Worm (Caenorhabditis elegans): ENCODE data around the gene C47A10.16.
A peak's percentile ranks its signal among the peaks of the same experiment; 100 is the strongest.

C47A10.16 gene

DNA sequence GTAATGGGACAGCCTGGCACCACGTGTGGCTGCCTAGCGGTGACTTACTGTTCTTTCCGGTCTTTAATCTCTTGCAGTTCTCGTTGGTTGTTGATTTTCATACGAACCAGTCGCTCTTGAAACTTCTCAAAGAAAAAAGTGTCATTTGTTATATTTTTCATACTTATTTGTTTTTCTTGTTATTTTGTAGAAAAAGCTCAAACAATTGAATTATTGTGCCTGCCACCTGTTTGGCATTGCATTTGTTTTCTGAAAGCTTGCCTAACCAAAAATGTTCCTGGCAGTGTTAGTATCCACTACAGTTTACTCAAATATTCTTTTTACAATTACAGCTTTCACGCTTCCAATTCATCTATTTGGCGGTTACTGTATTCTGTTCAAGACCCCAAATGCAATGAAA is at the start of gene C47A10.16, which contains the start of gene srh-283:
Gene C47A10.16, minus strand, starts transcription at position 101 of the 400 bp plus-strand sequence.
Gene srh-283, plus strand, starts transcription at position 272 of the 400 bp plus-strand sequence.
- TF ChIP-seq ztf-3 (GFP tag; optimal IDR thresholded peaks at IDR 0.05) (no peak), lsl-1 (GFP tag; optimal IDR thresholded peaks at IDR 0.05) (no peak), Y56A3A.18 (GFP tag; IDR thresholded peaks at IDR 0.05) (no peak), fkh-3 (tag; optimal IDR thresholded peaks at IDR 0.05) (no peak), snpc-3.4 (tag; optimal IDR thresholded peaks at IDR 0.05) (no peak), atf-7 (tag; optimal IDR thresholded peaks at IDR 0.05) (no peak), lin-35 (GFP tag; optimal IDR thresholded peaks at IDR 0.05) (no peak), repo-1 (tag; optimal IDR thresholded peaks at IDR 0.05) (no peak), madf-10 (tag; optimal IDR thresholded peaks at IDR 0.05) (no peak), gei-17 (GFP tag; optimal IDR thresholded peaks at IDR 0.05) (no peak), egl-44 (GFP tag; IDR thresholded peaks at IDR 0.05) (no peak), ama-1 (optimal IDR thresholded peaks at IDR 0.05) (no peak), ama-1 (GFP tag; optimal IDR thresholded peaks at IDR 0.05) (no peak), F49E8.2 (tag; optimal IDR thresholded peaks at IDR 0.05; ENCODE audit: insufficient read depth) (no peak), ztf-26 (tag; optimal IDR thresholded peaks at IDR 0.05) (no peak), ceh-79 (tag; optimal IDR thresholded peaks at IDR 0.05) (no peak), attf-5 (GFP tag; optimal IDR thresholded peaks at IDR 0.05) (no peak), B0336.3 (GFP tag; IDR thresholded peaks at IDR 0.05) (no peak)

DNA sequence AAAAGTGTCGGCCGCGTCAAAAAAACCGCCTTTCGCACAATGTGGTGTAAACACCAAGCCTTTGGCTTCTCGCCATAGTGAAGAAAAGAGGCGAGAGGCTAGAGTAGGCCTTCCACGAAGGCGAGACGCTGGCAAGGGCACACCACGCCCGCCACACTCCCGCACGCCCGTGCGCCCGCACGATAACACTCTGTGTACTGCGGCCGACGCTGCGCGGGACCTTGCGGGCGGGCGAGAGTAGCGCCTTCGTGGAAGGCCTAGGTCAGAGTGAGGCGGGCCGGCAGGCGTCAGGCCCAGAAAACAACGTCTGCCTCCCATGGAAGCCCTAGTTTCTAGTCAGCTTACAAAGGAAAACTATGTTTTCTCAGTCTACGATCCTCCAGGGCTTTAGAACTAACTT is 47.1 kb upstream of the C47A10.16 start:
- TF ChIP-seq cebp-1 (GFP tag; IDR thresholded peaks at IDR 0.05) (no peak), cebp-1 (tag; optimal IDR thresholded peaks at IDR 0.05) (no peak), madf-3 (GFP tag; IDR thresholded peaks at IDR 0.05) (0 out of 2 replicates have a peak, but pooled peaks have one; percentile 43), attf-6 (GFP tag; IDR thresholded peaks at IDR 0.05) (no peak), dox-1 (GFP tag; IDR thresholded peaks at IDR 0.05) (0 out of 2 replicates have a peak, but pooled peaks have one; percentile 11), nhr-120 (GFP tag; IDR thresholded peaks at IDR 0.05) (0 out of 2 replicates have a peak, but pooled peaks have one; percentile 27), F39B2.1 (GFP tag; IDR thresholded peaks at IDR 0.05) (0 out of 2 replicates have a peak, but pooled peaks have one; percentile 33), F22D6.2 (tag; optimal IDR thresholded peaks at IDR 0.05) (no peak), lin-40 (tag; optimal IDR thresholded peaks at IDR 0.05) (no peak), egrh-3 (GFP tag; IDR thresholded peaks at IDR 0.05) (peak; percentile 82; the same call in 1 of the 2 replicates), atf-7 (tag; optimal IDR thresholded peaks at IDR 0.05) (no peak), zfh-2 (GFP tag; conservative IDR thresholded peaks at IDR 0.05) (peak; percentile 94), cebp-2 (GFP tag; IDR thresholded peaks at IDR 0.05) (no peak), F37B4.10 (GFP tag; IDR thresholded peaks at IDR 0.05) (no peak)

DNA sequence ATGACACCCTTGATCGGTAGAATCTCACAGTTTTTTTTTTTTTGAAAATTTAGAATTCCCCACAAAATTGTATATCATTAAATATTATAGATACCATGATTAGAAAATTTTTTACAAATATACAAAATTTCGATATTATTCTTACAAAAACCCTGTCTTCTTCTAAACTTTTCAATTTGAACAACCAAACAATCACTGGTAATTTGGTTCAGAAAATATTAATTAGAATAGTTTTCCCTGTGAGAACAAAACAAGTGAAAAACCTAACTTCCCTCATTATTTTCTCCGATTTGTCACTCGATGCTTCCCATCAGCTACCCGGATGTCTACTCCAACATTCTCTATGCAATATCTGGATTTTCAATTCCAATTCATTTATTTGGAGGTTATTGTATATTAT is 45.1 kb upstream of the C47A10.16 start, which contains the start of gene srh-296:
Gene srh-296, plus strand, starts transcription at position 301 of the 400 bp plus-strand sequence.
- TF ChIP-seq snpc-1.1 (tag; optimal IDR thresholded peaks at IDR 0.05; ENCODE audit: insufficient read depth), result no peak
- TF ChIP-seq unc-130 (GFP tag; optimal IDR thresholded peaks at IDR 0.05), result no peak
- TF ChIP-seq ets-4 (GFP tag; optimal IDR thresholded peaks at IDR 0.05), result no peak
- no peak for TF ChIP-seq tlf-1 (GFP tag; optimal IDR thresholded peaks at IDR 0.05)
- TF ChIP-seq hlh-12 (tag; optimal IDR thresholded peaks at IDR 0.05), result no peak
- no peak for TF ChIP-seq die-1 (tag; optimal IDR thresholded peaks at IDR 0.05)
- TF ChIP-seq ZK185.1 (tag; optimal IDR thresholded peaks at IDR 0.05; ENCODE audit: poor library complexity, severe bottlenecking), result no peak
- no peak for TF ChIP-seq atf-7 (tag; optimal IDR thresholded peaks at IDR 0.05)
- no peak for TF ChIP-seq ceh-58 (GFP tag; IDR thresholded peaks at IDR 0.05)
- TF ChIP-seq ceh-79 (tag; optimal IDR thresholded peaks at IDR 0.05), result no peak
- no peak for TF ChIP-seq B0261.1 (tag; optimal IDR thresholded peaks at IDR 0.05)
- TF ChIP-seq rpc-1 (optimal IDR thresholded peaks at IDR 0.05), result no peak
- TF ChIP-seq rpc-1 (tag; optimal IDR thresholded peaks at IDR 0.05), result no peak
- TF ChIP-seq B0035.1 (tag; optimal IDR thresholded peaks at IDR 0.05), result no peak

Measured in whole organism, young adult.